Worm (Caenorhabditis elegans): ENCODE data around the gene fog-2.

- TF ChIP-seq hlh-30 (tag; optimal IDR thresholded peaks at IDR 0.05; ENCODE audit: insufficient read depth) (no peak), ceh-2 (tag; optimal IDR thresholded peaks at IDR 0.05) (no peak), elt-2 (tag; optimal IDR thresholded peaks at IDR 0.05) (no peak)
Measured at ce11 chrV:20162290-20163104, 36.6 kb upstream of the fog-2 start.
